Fruit fly (Drosophila melanogaster) whole organism, embryonic: Measurements from ENCODE around the gene CG10413.

Experiments
- CG11504 ChIP-seq: fragments of 200-800 bp; sonication (Bioruptor generic); optimal IDR thresholded peaks from 3 replicates; lab custom pipeline; 2019; ENCODE audit warnings: missing biosample characterization, mild to moderate bottlenecking, missing genetic modification characterization, moderate library complexity
- CG13287 ChIP-seq: fragments of 200-800 bp; sonication (Bioruptor generic); IDR thresholded peaks from 2 replicates; pipeline ENCODE4 v1.3.6; 2022; ENCODE audit warnings: missing biosample characterization, missing genetic modification characterization; ENCODE audit not compliant: partially characterized antibody
- CG13296 ChIP-seq: fragments of 200-800 bp; sonication (Bioruptor generic); optimal IDR thresholded peaks from 3 replicates; lab custom pipeline; 2018; ENCODE audit warnings: missing biosample characterization, mild to moderate bottlenecking, missing genetic modification characterization
- CG13894 ChIP-seq: fragments of 200-800 bp; sonication (Bioruptor generic); optimal IDR thresholded peaks from 3 replicates; lab custom pipeline; 2018; ENCODE audit warnings: missing biosample characterization, mild to moderate bottlenecking, missing genetic modification characterization, moderate library complexity
- CG15269 ChIP-seq: fragments of 200-800 bp; sonication (Bioruptor generic); optimal IDR thresholded peaks from 2 replicates; lab custom pipeline; 2018; ENCODE audit warnings: missing biosample characterization, mild to moderate bottlenecking, missing genetic modification characterization, moderate library complexity
- CG1529 ChIP-seq: fragments of 200-800 bp; sonication (Bioruptor generic); optimal IDR thresholded peaks from 3 replicates; lab custom pipeline; 2018; ENCODE audit warnings: missing biosample characterization, missing genetic modification characterization
- CG15601 ChIP-seq: fragments of 200-800 bp; sonication (Bioruptor generic); optimal IDR thresholded peaks from 3 replicates; lab custom pipeline; 2019; ENCODE audit warnings: missing biosample characterization, mild to moderate bottlenecking, missing genetic modification characterization, moderate library complexity
- CG17361 ChIP-seq: fragments of 200-800 bp; sonication (Bioruptor generic); IDR thresholded peaks from 3 replicates; pipeline ENCODE4 v1.3.6; 2022; ENCODE audit warnings: missing biosample characterization, missing genetic modification characterization
- CG18599 ChIP-seq: fragments of 200-800 bp; sonication (Bioruptor generic); optimal IDR thresholded peaks from 3 replicates; lab custom pipeline; 2017; ENCODE audit warnings: missing biosample characterization, missing genetic modification characterization, mild to moderate bottlenecking, moderate library complexity, missing genetic modification reagents
- CG2712 ChIP-seq: fragments of 200-800 bp; optimal IDR thresholded peaks from 3 replicates; lab custom pipeline; 2019; ENCODE audit warnings: missing biosample characterization, mild to moderate bottlenecking, missing genetic modification characterization, moderate library complexity
- CG30431 ChIP-seq: fragments of 200-800 bp; sonication (Bioruptor generic); optimal IDR thresholded peaks from 2 replicates; lab custom pipeline; 2017; ENCODE audit warnings: missing biosample characterization, missing genetic modification characterization
- CG31365 ChIP-seq: fragments of 200-800 bp; sonication (Bioruptor generic); optimal IDR thresholded peaks from 2 replicates; lab custom pipeline; 2018; ENCODE audit warnings: missing biosample characterization, mild to moderate bottlenecking, missing genetic modification characterization
- CG32767 ChIP-seq: fragments of 200-800 bp; sonication (Bioruptor generic); IDR thresholded peaks from 2 replicates; pipeline ENCODE4 v1.3.6; 2022; ENCODE audit warnings: missing biosample characterization, missing genetic modification characterization
- CG33213 ChIP-seq: fragments of 200-800 bp; sonication (Bioruptor generic); optimal IDR thresholded peaks from 3 replicates; lab custom pipeline; 2016; ENCODE audit warnings: missing biosample characterization, missing genetic modification characterization
- CG6689 ChIP-seq: fragments of 200-800 bp; sonication (Bioruptor generic); IDR thresholded peaks from 2 replicates; pipeline ENCODE4 v1.3.6; 2022; ENCODE audit warnings: missing biosample characterization, missing genetic modification characterization
- CG8359 ChIP-seq: fragments of 200-800 bp; sonication (Bioruptor generic); optimal IDR thresholded peaks from 2 replicates; lab custom pipeline; 2017; ENCODE audit warnings: missing biosample characterization, mild to moderate bottlenecking, missing genetic modification characterization, borderline replicate concordance
- D ChIP-seq, 2 experiments: fragments of 200-800 bp in 1 of 2; fragments of >200 bp in 1 of 2; sonication (Bioruptor generic) in 1 of 2; optimal IDR thresholded peaks; 2 replicates in 1 of 2; 3 replicates in 1 of 2; lab custom pipeline; 2017; ENCODE audit warnings: mild to moderate bottlenecking in 1 of 2, missing biosample characterization in 1 of 2, missing genetic modification characterization in 1 of 2, missing genetic modification reagents in 1 of 2
- D19A ChIP-seq: fragments of 200-800 bp; optimal IDR thresholded peaks from 3 replicates; lab custom pipeline; 2019; ENCODE audit warnings: missing biosample characterization, mild to moderate bottlenecking, missing genetic modification characterization, moderate library complexity
- Deaf1 ChIP-seq: fragments of 200-800 bp; optimal IDR thresholded peaks from 3 replicates; lab custom pipeline; 2019; ENCODE audit warnings: missing biosample characterization, mild to moderate bottlenecking, missing genetic modification characterization, moderate library complexity
- Dip3 ChIP-seq: fragments of 200-800 bp; sonication (Bioruptor generic); optimal IDR thresholded peaks from 3 replicates; lab custom pipeline; 2016; ENCODE audit warnings: missing biosample characterization, missing genetic modification characterization
- H15 ChIP-seq: fragments of 200-800 bp; sonication (Bioruptor generic); IDR thresholded peaks from 3 replicates; pipeline ENCODE4 v1.3.6; 2022; ENCODE audit warnings: missing biosample characterization, missing genetic modification characterization
- HLH3B ChIP-seq: fragments of 200-800 bp; sonication (Bioruptor generic); IDR thresholded peaks from 2 replicates; pipeline ENCODE4 v1.3.6; 2022; ENCODE audit warnings: missing biosample characterization, missing genetic modification characterization
- Med ChIP-seq: fragments of 200-800 bp; sonication (Bioruptor generic); peaks from one replicate; lab custom pipeline; 2016; ENCODE audit warnings: missing biosample characterization, missing genetic modification characterization, mild to moderate bottlenecking, inconsistent platforms, moderate library complexity
- NfI ChIP-seq: fragments of 200-800 bp; sonication (Bioruptor generic); optimal IDR thresholded peaks from 3 replicates; lab custom pipeline; 2018; ENCODE audit warnings: missing biosample characterization, mild to moderate bottlenecking, missing genetic modification characterization, moderate library complexity
- Oaz ChIP-seq: fragments of 200-800 bp; sonication (Bioruptor generic); IDR thresholded peaks from 2 replicates; pipeline ENCODE4 v1.3.6; 2022; ENCODE audit warnings: missing biosample characterization, missing genetic modification characterization
- Sin3A ChIP-seq: fragments of >200 bp; optimal IDR thresholded peaks from 2 replicates; lab custom pipeline; 2018
- Sox102F ChIP-seq: fragments of 200-800 bp; sonication (Bioruptor generic); optimal IDR thresholded peaks from 2 replicates; lab custom pipeline; 2018; ENCODE audit warnings: missing biosample characterization, mild to moderate bottlenecking, missing genetic modification characterization, moderate library complexity
- Sry-β ChIP-seq: fragments of 200-800 bp; sonication (Bioruptor generic); optimal IDR thresholded peaks from 2 replicates; lab custom pipeline; 2018; ENCODE audit warnings: missing biosample characterization, mild to moderate bottlenecking, missing genetic modification characterization, moderate library complexity
- TFAM ChIP-seq: fragments of 200-800 bp; sonication (Bioruptor generic); optimal IDR thresholded peaks from 2 replicates; lab custom pipeline; 2017; ENCODE audit warnings: missing biosample characterization, missing genetic modification characterization, inconsistent platforms
- Xbp1 ChIP-seq: fragments of 200-800 bp; sonication (Bioruptor generic); optimal IDR thresholded peaks from 3 replicates; lab custom pipeline; 2016; ENCODE audit warnings: missing biosample characterization, mild to moderate bottlenecking, missing genetic modification characterization
- ac ChIP-seq: fragments of 200-800 bp; sonication (Bioruptor generic); optimal IDR thresholded peaks from 3 replicates; lab custom pipeline; 2017; ENCODE audit warnings: missing biosample characterization, mild to moderate bottlenecking, missing genetic modification characterization
- dmrt11E ChIP-seq: fragments of 200-800 bp; sonication (Bioruptor generic); optimal IDR thresholded peaks from 3 replicates; lab custom pipeline; 2018; ENCODE audit warnings: missing biosample characterization, mild to moderate bottlenecking, missing genetic modification characterization, moderate library complexity
- esg ChIP-seq: fragments of 200-800 bp; sonication (Bioruptor generic); conservative IDR thresholded peaks from 2 replicates; pipeline ENCODE4 v1.3.6; 2022; ENCODE audit warnings: missing biosample characterization, missing genetic modification characterization
- kah ChIP-seq: fragments of 200-800 bp; sonication (Bioruptor generic); optimal IDR thresholded peaks from 2 replicates; lab custom pipeline; 2018; ENCODE audit warnings: missing biosample characterization, mild to moderate bottlenecking, missing genetic modification characterization
- knrl ChIP-seq: fragments of 200-800 bp; sonication (Bioruptor generic); IDR thresholded peaks from 3 replicates; pipeline ENCODE4 v1.3.6; 2022; ENCODE audit warnings: missing biosample characterization, missing genetic modification characterization; ENCODE audit not compliant: partially characterized antibody
- nerfin-2 ChIP-seq: fragments of 200-800 bp; sonication (Bioruptor generic); IDR thresholded peaks from 2 replicates; pipeline ENCODE4 v1.3.6; 2022; ENCODE audit warnings: missing biosample characterization, missing genetic modification characterization; ENCODE audit not compliant: partially characterized antibody
- odd ChIP-seq: fragments of 200-800 bp; sonication (Bioruptor generic); optimal IDR thresholded peaks from 2 replicates; lab custom pipeline; 2017; ENCODE audit warnings: missing biosample characterization, mild to moderate bottlenecking, missing genetic modification characterization
- pho ChIP-seq: fragments of 200-800 bp; sonication (Bioruptor generic); optimal IDR thresholded peaks from 2 replicates; lab custom pipeline; 2016; ENCODE audit warnings: missing biosample characterization, missing genetic modification characterization
- scrt ChIP-seq: fragments of 200-800 bp; sonication (Bioruptor generic); optimal IDR thresholded peaks from 2 replicates; lab custom pipeline; 2018; ENCODE audit warnings: missing biosample characterization, mild to moderate bottlenecking, missing genetic modification characterization, moderate library complexity
- sd ChIP-seq: fragments of 200-800 bp; sonication (Bioruptor generic); optimal IDR thresholded peaks from 3 replicates; lab custom pipeline; 2018; ENCODE audit warnings: missing biosample characterization, mild to moderate bottlenecking, missing genetic modification characterization, moderate library complexity
- toy ChIP-seq: fragments of 200-800 bp; sonication (Bioruptor generic); IDR thresholded peaks from 2 replicates; pipeline ENCODE4 v1.3.6; 2022; ENCODE audit warnings: missing biosample characterization, missing genetic modification characterization
- trem ChIP-seq: fragments of 200-800 bp; optimal IDR thresholded peaks from 3 replicates; lab custom pipeline; 2019; ENCODE audit warnings: missing biosample characterization, mild to moderate bottlenecking, missing genetic modification characterization, moderate library complexity
- twi ChIP-seq: fragments of 200-800 bp; optimal IDR thresholded peaks from 2 replicates; lab custom pipeline; 2019; ENCODE audit warnings: missing biosample characterization, mild to moderate bottlenecking, missing genetic modification characterization, moderate library complexity
- wor ChIP-seq: fragments of 200-800 bp; sonication (Bioruptor generic); IDR thresholded peaks from 2 replicates; pipeline ENCODE4 v1.3.6; 2022; ENCODE audit warnings: missing biosample characterization, missing genetic modification characterization
- zf30C ChIP-seq: fragments of 200-800 bp; sonication (Bioruptor generic); optimal IDR thresholded peaks from 3 replicates; lab custom pipeline; 2018; ENCODE audit warnings: missing biosample characterization, mild to moderate bottlenecking, missing genetic modification characterization
- zfh2 ChIP-seq: fragments of 200-800 bp; sonication (Bioruptor generic); optimal IDR thresholded peaks from 2 replicates; lab custom pipeline; 2016; ENCODE audit warnings: missing biosample characterization, missing genetic modification characterization

Gene CG10413

dm6 chr2L:18652663-18653327 is 47.7 kb upstream of the CG10413 start, which contains the start of gene Cyp310a1:
TSS of gene Cyp310a1 (minus strand) at chr2L:18653010.
- TF ChIP-seq CG31365 (tag; lab: Kevin White, UChicago) (no peak), CG13296 (GFP tag; lab: Kevin White, UChicago) (no peak), CG33213 (no peak), CG30431 (GFP tag; lab: Kevin White, UChicago) (no peak), trem (tag; lab: Kevin White, UChicago) (peak; percentile 48), scrt (GFP tag; lab: Kevin White, UChicago) (no peak), Med (GFP tag; lab: Kevin White, UChicago) (peak; percentile 34), zfh2 (GFP tag; lab: Kevin White, UChicago) (no peak), CG1529 (GFP tag; lab: Kevin White, UChicago) (no peak), twi (tag; lab: Kevin White, UChicago) (peak; percentile 83), pho (no peak), CG13287 (GFP tag; lab: Robert Waterston, UW) (no peak), D (optimal IDR thresholded peaks at IDR 0.05; lab: Kevin White, UChicago) (no peak), D (GFP tag; optimal IDR thresholded peaks at IDR 0.05; lab: Kevin White, UChicago) (no peak), H15 (no peak), CG17361 (GFP tag; lab: Robert Waterston, UW) (no peak), CG15269 (no peak)

DNA sequence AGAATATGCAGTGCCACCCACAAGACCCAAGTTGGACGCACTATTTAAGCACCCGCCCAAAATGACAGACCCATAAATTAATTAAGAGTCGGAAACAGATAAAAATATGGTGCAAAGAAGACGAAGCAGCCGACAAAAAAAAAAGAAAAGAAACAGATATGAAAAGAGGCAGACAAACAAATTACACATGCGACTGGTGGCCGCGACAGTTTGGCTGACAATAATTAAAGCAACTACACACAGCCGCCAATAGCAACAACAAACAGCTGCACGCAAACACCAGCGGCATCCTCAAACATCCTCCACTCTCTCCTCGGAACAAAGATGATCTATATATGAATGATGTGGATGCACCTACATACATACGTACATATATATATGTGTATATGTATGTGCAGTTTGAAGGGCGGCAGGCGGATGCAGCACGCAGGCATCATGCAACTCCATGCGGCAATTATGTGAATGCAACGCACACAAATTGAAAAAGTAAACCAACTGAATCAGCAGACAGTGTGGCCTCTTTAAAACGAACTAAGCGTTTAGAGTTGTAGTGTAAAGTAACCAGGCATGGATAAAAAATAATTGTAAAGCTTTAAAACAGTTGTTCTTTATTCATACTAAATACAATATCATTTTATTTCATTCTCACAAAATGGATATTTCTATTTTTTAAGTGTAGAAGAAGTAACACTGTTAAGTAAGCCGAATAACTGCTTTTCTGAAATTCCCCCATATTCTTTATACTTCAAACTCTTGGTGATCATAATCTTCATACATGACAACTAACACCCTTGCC is 43.0 kb upstream of the CG10413 start:
- no peak for TF ChIP-seq Dip3 (GFP tag; lab: Kevin White, UChicago)
- no peak for TF ChIP-seq CG32767 (GFP tag; lab: Robert Waterston, UW)
- no peak for TF ChIP-seq CG18599
- no peak for TF ChIP-seq wor
- 0 out of 2 replicates have a peak, but pooled peaks have one; percentile 19 for TF ChIP-seq Oaz (GFP tag; lab: Robert Waterston, UW)
- TF ChIP-seq CG2712, result no peak
- TF ChIP-seq Xbp1 (GFP tag; lab: Kevin White, UChicago), result peak; percentile 18
- no peak for TF ChIP-seq CG6689
- no peak for TF ChIP-seq zf30C
- TF ChIP-seq Deaf1 (tag; lab: Kevin White, UChicago), result no peak
- no peak for TF ChIP-seq NfI (GFP tag; lab: Kevin White, UChicago)
- TF ChIP-seq CG13894 (tag; lab: Kevin White, UChicago), result no peak
- TF ChIP-seq ac (GFP tag; lab: Kevin White, UChicago), result no peak
- TF ChIP-seq esg (GFP tag; lab: Robert Waterston, UW), result peak; percentile 35; the same call in 1 of the 2 replicates
- TF ChIP-seq nerfin-2 (GFP tag; lab: Robert Waterston, UW), result no peak
- no peak for TF ChIP-seq kah (GFP tag; lab: Kevin White, UChicago)
- peak; percentile 69 for TF ChIP-seq Sox102F (GFP tag; lab: Kevin White, UChicago)
- TF ChIP-seq dmrt11E (tag; lab: Kevin White, UChicago), result peak; percentile 59
- TF ChIP-seq CG8359, result no peak
- peak; percentile 2 for TF ChIP-seq CG15269
- TF ChIP-seq sd, result no peak
- TF ChIP-seq Sin3A (lab: Kevin White, UChicago), result no peak
- TF ChIP-seq odd (GFP tag; lab: Kevin White, UChicago), result no peak
- TF ChIP-seq TFAM (GFP tag; lab: Kevin White, UChicago), result no peak
- TF ChIP-seq toy (GFP tag; lab: Robert Waterston, UW), result no peak
- peak; percentile 28 for TF ChIP-seq D19A
- no peak for TF ChIP-seq Sry-β (GFP tag; lab: Kevin White, UChicago)
- peak; percentile 53 for TF ChIP-seq CG11504 (tag; lab: Kevin White, UChicago)
- peak; percentile 48; the same call in 1 of the 2 replicates for TF ChIP-seq HLH3B
- no peak for TF ChIP-seq knrl (GFP tag; lab: Robert Waterston, UW)
- TF ChIP-seq CG15601 (tag; lab: Kevin White, UChicago), result peak; percentile 59
